Worm (Caenorhabditis elegans): ENCODE results near the gene mtr-4.
A peak's percentile ranks its signal among the peaks of the same experiment; 100 is the strongest.

DNA sequence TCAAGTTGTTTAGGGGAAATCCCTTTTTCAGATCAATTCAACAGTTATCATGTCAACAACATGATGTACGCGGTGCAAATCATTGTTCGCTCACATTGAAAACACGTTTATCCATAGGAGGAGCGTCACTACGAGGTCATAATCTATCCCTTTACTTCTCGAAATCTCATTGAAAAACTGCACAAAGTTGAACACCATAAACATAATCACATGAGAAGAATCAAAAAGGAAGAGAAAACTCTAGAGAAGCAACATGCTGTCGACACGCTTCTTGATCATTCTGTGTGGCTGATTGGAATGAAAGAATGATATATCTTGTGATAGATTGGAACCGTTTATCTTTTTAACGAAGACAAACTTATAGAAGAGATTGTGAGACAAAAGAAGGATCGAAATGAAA lies 42.4 kb downstream of the mtr-4 start:
- no peak for TF ChIP-seq dmd-4 (tag; optimal IDR thresholded peaks at IDR 0.05)
- peak in 1 of 2 experiments; percentile 68 for TF ChIP-seq lsy-2 (tag; optimal IDR thresholded peaks at IDR 0.05)
- TF ChIP-seq alr-1 (tag; optimal IDR thresholded peaks at IDR 0.05), result no peak
- no peak for TF ChIP-seq ztf-11 (tag; optimal IDR thresholded peaks at IDR 0.05)
- TF ChIP-seq R02D3.7 (tag; optimal IDR thresholded peaks at IDR 0.05), result no peak
- no peak for TF ChIP-seq nhr-237 (tag; optimal IDR thresholded peaks at IDR 0.05)
- no peak for TF ChIP-seq nhr-11 (tag; optimal IDR thresholded peaks at IDR 0.05)
- TF ChIP-seq unc-62 (GFP tag; optimal IDR thresholded peaks at IDR 0.05), result no peak
- TF ChIP-seq fos-1 (tag; optimal IDR thresholded peaks at IDR 0.05), result peak; percentile 42
- no peak for TF ChIP-seq aly-2 (tag; optimal IDR thresholded peaks at IDR 0.05)
- peak; percentile 48 for TF ChIP-seq egl-27 (tag; optimal IDR thresholded peaks at IDR 0.05)
- TF ChIP-seq ama-1 (optimal IDR thresholded peaks at IDR 0.05), result no peak
- TF ChIP-seq snpc-4 (tag; optimal IDR thresholded peaks at IDR 0.05), result no peak
- peak; percentile 59 for TF ChIP-seq gmeb-1 (tag; optimal IDR thresholded peaks at IDR 0.05)

Measured in whole organism, L2 larva.